Fruit fly (Drosophila melanogaster) whole organism, wandering third instar larva: ENCODE results near the gene Ir67b.

Experiments
- Abd-B ChIP-seq: fragments of >200 bp; optimal IDR thresholded peaks from 2 replicates; lab custom pipeline; 2017; ENCODE audit warnings: missing biosample characterization, missing genetic modification characterization
- CG32264 ChIP-seq: fragments of 200-800 bp; sonication (Bioruptor generic); optimal IDR thresholded peaks from 2 replicates; lab custom pipeline; 2016; ENCODE audit warnings: missing biosample characterization, missing genetic modification characterization
- CG9705 ChIP-seq: fragments of 200-800 bp; sonication (Bioruptor generic); optimal IDR thresholded peaks from 2 replicates; lab custom pipeline; 2018; ENCODE audit warnings: missing biosample characterization, mild to moderate bottlenecking, missing genetic modification characterization
- CrebA ChIP-seq: fragments of 200-800 bp; sonication (Bioruptor generic); optimal IDR thresholded peaks from 2 replicates; lab custom pipeline; 2016; ENCODE audit warnings: missing biosample characterization, mild to moderate bottlenecking, missing genetic modification characterization, borderline replicate concordance
- Dfd ChIP-seq: fragments of >200 bp; optimal IDR thresholded peaks from 2 replicates; lab custom pipeline; 2017; ENCODE audit warnings: missing biosample characterization, missing genetic modification characterization
- Dif ChIP-seq: fragments of 200-275, 200-300 bp; sonication (Bioruptor generic); optimal IDR thresholded peaks from 2 replicates; lab custom pipeline; 2018; ENCODE audit warnings: missing biosample characterization, missing genetic modification characterization; ENCODE audit not compliant: partially characterized antibody
- GATAd ChIP-seq: sonication (Bioruptor generic); optimal IDR thresholded peaks from 2 replicates; lab custom pipeline; 2016; ENCODE audit warnings: missing biosample characterization, missing genetic modification characterization
- HLH106 ChIP-seq: fragments of 200-800 bp; optimal IDR thresholded peaks from 3 replicates; lab custom pipeline; 2019; ENCODE audit warnings: missing biosample characterization, mild to moderate bottlenecking, missing genetic modification characterization, moderate library complexity
- Hnf4 ChIP-seq: fragments of 200-800 bp; sonication (Bioruptor generic); optimal IDR thresholded peaks from 2 replicates; lab custom pipeline; 2016; ENCODE audit warnings: missing biosample characterization, mild to moderate bottlenecking, missing genetic modification characterization
- Hr78 ChIP-seq: fragments of >200 bp; optimal IDR thresholded peaks from 2 replicates; lab custom pipeline; 2017; ENCODE audit warnings: missing biosample characterization, missing genetic modification characterization
- Hr83 ChIP-seq: fragments of 200-300 bp; sonication (Bioruptor generic); optimal IDR thresholded peaks from 2 replicates; lab custom pipeline; 2016; ENCODE audit warnings: missing biosample characterization, mild to moderate bottlenecking, missing genetic modification characterization, moderate library complexity; ENCODE audit not compliant: poor library complexity, severe bottlenecking
- Jra ChIP-seq: sonication (Bioruptor generic); optimal IDR thresholded peaks from 2 replicates; lab custom pipeline; 2016; ENCODE audit warnings: missing biosample characterization, missing genetic modification characterization
- Mio ChIP-seq: sonication (Bioruptor generic); optimal IDR thresholded peaks from 2 replicates; lab custom pipeline; 2016; ENCODE audit warnings: missing biosample characterization, missing genetic modification characterization
- Myc ChIP-seq: fragments of >200 bp; optimal IDR thresholded peaks from 2 replicates; lab custom pipeline; 2017
- OdsH ChIP-seq: fragments of 200-800 bp; sonication (Bioruptor generic); optimal IDR thresholded peaks from 2 replicates; lab custom pipeline; 2016; ENCODE audit warnings: missing biosample characterization, mild to moderate bottlenecking, missing genetic modification characterization
- Rel ChIP-seq, 2 experiments: fragments of 200-800 bp; sonication (Bioruptor generic) in 1 of 2; optimal IDR thresholded peaks; 2 replicates in 1 of 2; 3 replicates in 1 of 2; lab custom pipeline; 2016 to 2019; ENCODE audit warnings: mild to moderate bottlenecking in 2 of 2, missing biosample characterization in 2 of 2, missing genetic modification characterization in 2 of 2, moderate library complexity in 1 of 2
- Sp1 ChIP-seq: fragments of 200-800 bp; sonication (Bioruptor generic); optimal IDR thresholded peaks from 3 replicates; lab custom pipeline; 2019; ENCODE audit warnings: missing biosample characterization, mild to moderate bottlenecking, missing genetic modification characterization, moderate library complexity
- Vsx2 ChIP-seq: fragments of 200-300, 225-300 bp; sonication (Bioruptor generic); optimal IDR thresholded peaks from 2 replicates; lab custom pipeline; 2018; ENCODE audit warnings: missing biosample characterization, missing genetic modification characterization; ENCODE audit not compliant: partially characterized antibody
- br ChIP-seq: fragments of 200-800 bp; sonication (Bioruptor generic); optimal IDR thresholded peaks from 2 replicates; lab custom pipeline; 2016; ENCODE audit warnings: missing biosample characterization, missing genetic modification characterization
- brk ChIP-seq: fragments of 200-800 bp; sonication (Bioruptor generic); optimal IDR thresholded peaks from 2 replicates; lab custom pipeline; 2016; ENCODE audit warnings: missing biosample characterization, mild to moderate bottlenecking, missing genetic modification characterization
- dl ChIP-seq, 2 experiments: fragments of 175-275, 200-275 bp in 1 of 2; fragments of 200-275 bp in 1 of 2; sonication (Bioruptor generic); optimal IDR thresholded peaks; lab custom pipeline; 2018; ENCODE audit warnings: mild to moderate bottlenecking in 2 of 2, missing biosample characterization in 2 of 2, missing genetic modification characterization in 2 of 2, moderate library complexity in 2 of 2; ENCODE audit not compliant: partially characterized antibody in 2 of 2, insufficient read depth in 1 of 2
- dmrt93B ChIP-seq: fragments of 200-800 bp; sonication (Bioruptor generic); optimal IDR thresholded peaks from 2 replicates; lab custom pipeline; 2018; ENCODE audit warnings: missing biosample characterization, mild to moderate bottlenecking, missing genetic modification characterization
- dsf ChIP-seq: sonication (Bioruptor generic); optimal IDR thresholded peaks from 2 replicates; lab custom pipeline; 2016; ENCODE audit warnings: missing biosample characterization, missing genetic modification characterization, borderline replicate concordance
- ey ChIP-seq: fragments of 200-800 bp; sonication (Bioruptor generic); optimal IDR thresholded peaks from 2 replicates; lab custom pipeline; 2016; ENCODE audit warnings: missing biosample characterization, missing genetic modification characterization
- foxo ChIP-seq, 2 experiments: fragments of 200-800 bp; sonication (Bioruptor generic); optimal IDR thresholded peaks; 2 replicates in 1 of 2; 3 replicates in 1 of 2; lab custom pipeline; 2016 to 2017; ENCODE audit warnings: missing biosample characterization in 2 of 2, missing genetic modification characterization in 2 of 2
- fru ChIP-seq: fragments of 200-800 bp; sonication (Bioruptor generic); optimal IDR thresholded peaks from 3 replicates; lab custom pipeline; 2016; ENCODE audit warnings: missing biosample characterization, mild to moderate bottlenecking, missing genetic modification characterization
- h ChIP-seq: fragments of 200-800 bp; sonication (Bioruptor generic); optimal IDR thresholded peaks from 3 replicates; lab custom pipeline; 2016; ENCODE audit warnings: missing biosample characterization, mild to moderate bottlenecking, missing genetic modification characterization
- jim ChIP-seq: fragments of 175-275, 200-325 bp; sonication (Bioruptor generic); optimal IDR thresholded peaks from 2 replicates; lab custom pipeline; 2016; ENCODE audit warnings: missing biosample characterization, mild to moderate bottlenecking, missing genetic modification characterization
- lola ChIP-seq: fragments of >200 bp; optimal IDR thresholded peaks from 2 replicates; lab custom pipeline; 2017; ENCODE audit warnings: missing biosample characterization, missing genetic modification characterization
- pan ChIP-seq: fragments of >200 bp; optimal IDR thresholded peaks from 2 replicates; lab custom pipeline; 2017
- psq ChIP-seq: fragments of 200-800 bp; sonication (Bioruptor generic); optimal IDR thresholded peaks from 3 replicates; lab custom pipeline; 2017; ENCODE audit warnings: missing biosample characterization, mild to moderate bottlenecking, missing genetic modification characterization, moderate library complexity
- rgr ChIP-seq: fragments of 200-800 bp; sonication (Bioruptor generic); optimal IDR thresholded peaks from 3 replicates; lab custom pipeline; 2016; ENCODE audit warnings: missing biosample characterization, mild to moderate bottlenecking, missing genetic modification characterization
- sage ChIP-seq: fragments of 200-800 bp; sonication (Bioruptor generic); optimal IDR thresholded peaks from 2 replicates; lab custom pipeline; 2016; ENCODE audit warnings: missing biosample characterization, mild to moderate bottlenecking, missing genetic modification characterization
- sv ChIP-seq: fragments of 200-800 bp; sonication (Bioruptor generic); optimal IDR thresholded peaks from 3 replicates; lab custom pipeline; 2016; ENCODE audit warnings: missing biosample characterization, missing genetic modification characterization
- tai ChIP-seq: sonication (Bioruptor generic); optimal IDR thresholded peaks from 2 replicates; lab custom pipeline; 2016; ENCODE audit warnings: missing biosample characterization, missing genetic modification characterization
- usp ChIP-seq: fragments of >200 bp; optimal IDR thresholded peaks from 2 replicates; lab custom pipeline; 2017; ENCODE audit warnings: missing biosample characterization, missing genetic modification characterization
- woc ChIP-seq: sonication (Bioruptor generic); optimal IDR thresholded peaks from 2 replicates; lab custom pipeline; 2016; ENCODE audit warnings: missing biosample characterization, mild to moderate bottlenecking, missing genetic modification characterization

Gene Ir67b

dm6 chr3L:10428027-10428426 is 3.8 kb downstream of the Ir67b start:
- no peak for TF ChIP-seq Abd-B
- no peak for TF ChIP-seq psq (GFP tag; lab: Kevin White, UChicago)
- no peak for TF ChIP-seq Jra (GFP tag; lab: Kevin White, UChicago)
- TF ChIP-seq CrebA, result no peak
- no peak for TF ChIP-seq pan (lab: Kevin White, UChicago)
- no peak for TF ChIP-seq dsf
- no peak for TF ChIP-seq Hr78
- TF ChIP-seq h, result no peak

dm6 chr3L:10427318-10427717 is 4.5 kb downstream of the Ir67b start:
- TF ChIP-seq rgr (GFP tag; lab: Kevin White, UChicago) (no peak), jim (GFP tag; lab: Kevin White, UChicago) (no peak), woc (GFP tag; lab: Kevin White, UChicago) (no peak), sage (GFP tag; lab: Kevin White, UChicago) (no peak), HLH106 (tag; lab: Kevin White, UChicago) (no peak), dmrt93B (no peak), Abd-B (no peak), tai (GFP tag; lab: Kevin White, UChicago) (no peak), h (no peak), foxo (GFP tag; optimal IDR thresholded peaks at IDR 0.05; lab: Kevin White, UChicago) (no peak), sv (GFP tag; lab: Kevin White, UChicago) (no peak), Hr83 (GFP tag; lab: Kevin White, UChicago) (no peak), GATAd (no peak), Sp1 (GFP tag; lab: Kevin White, UChicago) (no peak), Vsx2 (GFP tag; lab: Kevin White, UChicago) (no peak), pan (lab: Kevin White, UChicago) (no peak), usp (GFP tag; lab: Kevin White, UChicago) (no peak), Myc (lab: Kevin White, UChicago) (no peak)

dm6 chr3L:10418401-10418800 is 13.4 kb downstream of the Ir67b start:
- TF ChIP-seq Dif, result no peak
- peak; percentile 7 for TF ChIP-seq Hnf4
- TF ChIP-seq h, result no peak
- TF ChIP-seq dmrt93B, result no peak

DNA sequence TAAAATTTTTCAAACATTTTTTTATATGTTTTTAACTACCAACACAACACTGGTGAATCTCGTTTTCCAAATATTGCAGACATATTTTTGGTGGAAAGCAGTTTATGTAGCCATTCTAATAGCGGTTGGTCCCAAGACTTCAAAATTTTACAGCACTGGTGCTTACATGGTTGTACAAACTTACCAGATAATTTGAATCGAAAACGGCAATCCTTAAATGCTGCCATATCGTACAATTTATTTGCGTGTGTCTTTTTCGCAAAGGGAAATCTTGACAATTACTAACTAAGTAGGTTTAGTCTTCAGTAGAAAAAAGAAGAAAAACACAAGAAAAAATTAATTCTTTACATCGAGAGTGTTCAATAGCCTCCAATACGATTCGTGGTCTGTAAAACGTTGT is 19.3 kb downstream of the Ir67b start, which contains the start of gene CG12362:
Gene CG12362, plus strand, starts transcription at position 301 of the 400 bp plus-strand sequence.
- no peak for TF ChIP-seq dmrt93B
- no peak for TF ChIP-seq tai (GFP tag; lab: Kevin White, UChicago)
- TF ChIP-seq Dfd (GFP tag; lab: Kevin White, UChicago), result no peak
- no peak for TF ChIP-seq HLH106 (tag; lab: Kevin White, UChicago)
- TF ChIP-seq Sp1 (GFP tag; lab: Kevin White, UChicago), result no peak

DNA sequence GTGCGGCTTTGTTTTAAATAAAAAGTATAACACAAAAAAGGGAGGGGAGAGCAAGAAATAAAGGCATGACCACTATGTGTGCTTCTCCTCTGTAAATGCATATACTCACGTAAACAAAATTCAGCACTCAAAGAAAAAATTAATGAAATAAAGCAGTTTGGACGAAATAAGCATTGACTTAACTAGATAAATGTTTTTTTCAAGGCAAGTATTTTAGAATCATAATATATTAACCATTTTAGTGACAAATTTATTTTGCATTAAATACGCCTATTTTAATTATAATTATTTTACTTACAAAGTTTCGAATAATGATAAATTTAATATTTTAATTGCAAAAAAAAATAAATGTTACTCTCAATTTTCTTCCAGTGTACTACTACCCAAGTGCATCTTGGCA is 20.2 kb downstream of the Ir67b start:
- no peak for TF ChIP-seq tai (GFP tag; lab: Kevin White, UChicago)
- no peak for TF ChIP-seq GATAd
- no peak for TF ChIP-seq pan (lab: Kevin White, UChicago)
- TF ChIP-seq jim (GFP tag; lab: Kevin White, UChicago), result no peak
- peak; percentile 74 for TF ChIP-seq Sp1 (GFP tag; lab: Kevin White, UChicago)
- no peak for TF ChIP-seq CG32264
- TF ChIP-seq Hr83 (GFP tag; lab: Kevin White, UChicago), result no peak
- no peak for TF ChIP-seq Mio
- no peak for TF ChIP-seq Rel (GFP tag; optimal IDR thresholded peaks at IDR 0.05; lab: Kevin White, UChicago)
- TF ChIP-seq Rel (tag; optimal IDR thresholded peaks at IDR 0.05; lab: Kevin White, UChicago), result no peak
- peak; percentile 27 for TF ChIP-seq rgr (GFP tag; lab: Kevin White, UChicago)
- TF ChIP-seq brk (GFP tag; lab: Kevin White, UChicago), result no peak
- TF ChIP-seq Jra (GFP tag; lab: Kevin White, UChicago), result no peak
- TF ChIP-seq Dif, result no peak
- no peak for TF ChIP-seq CG9705 (GFP tag; lab: Kevin White, UChicago)
- TF ChIP-seq h, result peak; percentile 38
- no peak for TF ChIP-seq usp (GFP tag; lab: Kevin White, UChicago)
- peak; percentile 40 for TF ChIP-seq psq (GFP tag; lab: Kevin White, UChicago)
- no peak for TF ChIP-seq dl (GFP tag; optimal IDR thresholded peaks at IDR 0.05; lab: Kevin White, UChicago; ENCODE audit: insufficient read depth in 1 of 2, partially characterized antibody in 2 of 2)
- TF ChIP-seq HLH106 (tag; lab: Kevin White, UChicago), result peak; percentile 69
- TF ChIP-seq sv (GFP tag; lab: Kevin White, UChicago), result no peak
- no peak for TF ChIP-seq ey (GFP tag; lab: Kevin White, UChicago)
- no peak for TF ChIP-seq Hnf4
- TF ChIP-seq br (GFP tag; lab: Kevin White, UChicago), result no peak
- peak; percentile 35 for TF ChIP-seq fru
- peak in 1 of 2 experiments; percentile 71 for TF ChIP-seq foxo (GFP tag; optimal IDR thresholded peaks at IDR 0.05; lab: Kevin White, UChicago)
- no peak for TF ChIP-seq dsf
- TF ChIP-seq sage (GFP tag; lab: Kevin White, UChicago), result no peak
- peak; percentile 28 for TF ChIP-seq woc (GFP tag; lab: Kevin White, UChicago)
- TF ChIP-seq Myc (lab: Kevin White, UChicago), result no peak
- peak; percentile 58 for TF ChIP-seq OdsH
- TF ChIP-seq dmrt93B, result no peak
- no peak for TF ChIP-seq Hr78
- no peak for TF ChIP-seq Dfd (GFP tag; lab: Kevin White, UChicago)
- no peak for TF ChIP-seq CrebA
- TF ChIP-seq Abd-B, result no peak
- TF ChIP-seq lola (GFP tag; lab: Kevin White, UChicago), result no peak
- no peak for TF ChIP-seq Vsx2 (GFP tag; lab: Kevin White, UChicago)
